Worm (Caenorhabditis elegans): ENCODE data around the gene sbp-1.

- no peak for TF ChIP-seq unc-62 (GFP tag; optimal IDR thresholded peaks at IDR 0.05)
- TF ChIP-seq nhr-28 (tag; optimal IDR thresholded peaks at IDR 0.05), result no peak
- TF ChIP-seq fos-1 (tag; optimal IDR thresholded peaks at IDR 0.05), result no peak
- TF ChIP-seq ceh-82 (tag; optimal IDR thresholded peaks at IDR 0.05), result no peak
- no peak for TF ChIP-seq nhr-11 (tag; optimal IDR thresholded peaks at IDR 0.05)
- TF ChIP-seq unc-39 (tag; optimal IDR thresholded peaks at IDR 0.05), result no peak
- no peak for TF ChIP-seq ama-1 (optimal IDR thresholded peaks at IDR 0.05)
- no peak for TF ChIP-seq pha-4 (tag; optimal IDR thresholded peaks at IDR 0.05)
- TF ChIP-seq nhr-12 (tag; optimal IDR thresholded peaks at IDR 0.05), result no peak
- no peak for TF ChIP-seq lin-39 (tag; optimal IDR thresholded peaks at IDR 0.05)
- no peak for TF ChIP-seq snpc-4 (tag; optimal IDR thresholded peaks at IDR 0.05)
- no peak for TF ChIP-seq ztf-11 (tag; optimal IDR thresholded peaks at IDR 0.05)
These were observed 46.4 kb upstream of the sbp-1 start for ce11 chrIII:11488662-11489349.

All from whole organism, L3 larva.